Fruit fly (Drosophila melanogaster) whole organism, larva: ENCODE measurements around the gene CG10588.

Experiments
- noc ChIP-seq: fragments of 200-800 bp; sonication (Bioruptor generic); optimal IDR thresholded peaks from 3 replicates; lab custom pipeline; 2019; ENCODE audit warnings: missing biosample characterization, mild to moderate bottlenecking, missing genetic modification characterization, moderate library complexity

The CG10588 gene

dm6 chr3L:20942076-20942475 is 14.7 kb upstream of the CG10588 start:
- no peak for TF ChIP-seq noc (tag; lab: Kevin White, UChicago)

dm6 chr3L:20944180-20944579 is 12.6 kb upstream of the CG10588 start:
- TF ChIP-seq noc (tag; lab: Kevin White, UChicago), result no peak

- TF ChIP-seq noc (tag; lab: Kevin White, UChicago), result no peak
Observed at dm6 chr3L:20946054-20946453, 10.7 kb upstream of the CG10588 start.

- TF ChIP-seq noc (tag; lab: Kevin White, UChicago), result no peak
Observed at dm6 chr3L:20946944-20947343, 9.8 kb upstream of the CG10588 start.

dm6 chr3L:20948404-20948803 is 8.3 kb upstream of the CG10588 start:
- TF ChIP-seq noc (tag; lab: Kevin White, UChicago), result no peak

dm6 chr3L:20949371-20950135 is 7.2 kb upstream of the CG10588 start, which contains the start of gene fng:
Gene fng (minus strand): TSS chr3L:20949512.
- TF ChIP-seq noc (tag; lab: Kevin White, UChicago), result no peak

- no peak for TF ChIP-seq noc (tag; lab: Kevin White, UChicago)
Observed at dm6 chr3L:20950136-20950499, 6.6 kb upstream of the CG10588 start.

dm6 chr3L:20950520-20951135 is 6.1 kb upstream of the CG10588 start:
- TF ChIP-seq noc (tag; lab: Kevin White, UChicago), result no peak

dm6 chr3L:20951477-20952120 is 5.1 kb upstream of the CG10588 start:
- no peak for TF ChIP-seq noc (tag; lab: Kevin White, UChicago)

dm6 chr3L:20952121-20952487 is 4.6 kb upstream of the CG10588 start:
- no peak for TF ChIP-seq noc (tag; lab: Kevin White, UChicago)

- TF ChIP-seq noc (tag; lab: Kevin White, UChicago), result no peak
Observed at dm6 chr3L:20952622-20953618, 3.8 kb upstream of the CG10588 start.

dm6 chr3L:20954118-20954517 is 2.6 kb upstream of the CG10588 start:
- TF ChIP-seq noc (tag; lab: Kevin White, UChicago), result no peak

- TF ChIP-seq noc (tag; lab: Kevin White, UChicago), result no peak
Observed at dm6 chr3L:20961286-20961685, 4.6 kb downstream of the CG10588 start, which contains the start of gene CG11037. Gene CG11037 (minus strand): TSS chr3L:20961386.

dm6 chr3L:20962455-20962854 is 5.7 kb downstream of the CG10588 start, which contains the start of gene CG10587:
Gene CG10587 (minus strand): TSS chr3L:20962555.
- TF ChIP-seq noc (tag; lab: Kevin White, UChicago), result no peak

dm6 chr3L:20966662-20967061 is 9.9 kb downstream of the CG10588 start, which contains the start of gene CG12983:
Gene CG12983 (minus strand): TSS chr3L:20966762.
- TF ChIP-seq noc (tag; lab: Kevin White, UChicago), result no peak
